Fruit fly (Drosophila melanogaster) whole organism, embryonic: Measurements from ENCODE around the gene Send2.

ENCODE experiments used
- BEAF-32 ChIP-seq: fragments of 200-800 bp; sonication (Bioruptor generic); optimal IDR thresholded peaks from 3 replicates; lab custom pipeline; 2017; ENCODE audit warnings: missing biosample characterization, missing genetic modification characterization, mild to moderate bottlenecking, moderate library complexity, missing genetic modification reagents
- CG11398 ChIP-seq: fragments of 200-800 bp; sonication (Bioruptor generic); optimal IDR thresholded peaks from 2 replicates; lab custom pipeline; 2016; ENCODE audit warnings: missing biosample characterization, missing genetic modification characterization
- CG11456 ChIP-seq: fragments of 200-800 bp; sonication (Bioruptor generic); IDR thresholded peaks from 3 replicates; pipeline ENCODE4 v1.3.6; 2022; ENCODE audit warnings: missing biosample characterization, missing genetic modification characterization
- CG12769 ChIP-seq: fragments of 200-800 bp; sonication (Bioruptor generic); optimal IDR thresholded peaks from 2 replicates; lab custom pipeline; 2019; ENCODE audit warnings: missing biosample characterization, mild to moderate bottlenecking, missing genetic modification characterization, moderate library complexity
- CG13624 ChIP-seq: fragments of 200-800 bp; sonication (Bioruptor generic); optimal IDR thresholded peaks from 2 replicates; lab custom pipeline; 2016; ENCODE audit warnings: missing biosample characterization, missing genetic modification characterization
- CG13775 ChIP-seq: fragments of 200-800 bp; sonication (Bioruptor generic); optimal IDR thresholded peaks from 3 replicates; lab custom pipeline; 2017; ENCODE audit warnings: missing biosample characterization, mild to moderate bottlenecking, missing genetic modification characterization
- CG13894 ChIP-seq: fragments of 200-800 bp; sonication (Bioruptor generic); optimal IDR thresholded peaks from 3 replicates; lab custom pipeline; 2018; ENCODE audit warnings: missing biosample characterization, mild to moderate bottlenecking, missing genetic modification characterization, moderate library complexity
- CG14014 ChIP-seq: fragments of 200-800 bp; sonication (Bioruptor generic); IDR thresholded peaks from 2 replicates; pipeline ENCODE4 v1.3.6; 2022; ENCODE audit warnings: missing biosample characterization, missing genetic modification characterization
- CG14441 ChIP-seq: fragments of 200-800 bp; sonication (Bioruptor generic); IDR thresholded peaks from 2 replicates; pipeline ENCODE4 v1.3.6; 2022; ENCODE audit warnings: missing biosample characterization, missing genetic modification characterization
- CG17361 ChIP-seq: fragments of 200-800 bp; sonication (Bioruptor generic); IDR thresholded peaks from 3 replicates; pipeline ENCODE4 v1.3.6; 2022; ENCODE audit warnings: missing biosample characterization, missing genetic modification characterization
- CG17385 ChIP-seq: fragments of 200-800 bp; sonication (Bioruptor generic); optimal IDR thresholded peaks from 3 replicates; lab custom pipeline; 2018; ENCODE audit warnings: missing biosample characterization, mild to moderate bottlenecking, missing genetic modification characterization
- CG18262 ChIP-seq: fragments of 200-800 bp; optimal IDR thresholded peaks from 3 replicates; lab custom pipeline; 2019; ENCODE audit warnings: missing biosample characterization, mild to moderate bottlenecking, missing genetic modification characterization, moderate library complexity
- CG18599 ChIP-seq: fragments of 200-800 bp; sonication (Bioruptor generic); optimal IDR thresholded peaks from 3 replicates; lab custom pipeline; 2017; ENCODE audit warnings: missing biosample characterization, missing genetic modification characterization, mild to moderate bottlenecking, moderate library complexity, missing genetic modification reagents
- CG3065 ChIP-seq: fragments of 200-800 bp; sonication (Bioruptor generic); optimal IDR thresholded peaks from 2 replicates; lab custom pipeline; 2016; ENCODE audit warnings: missing biosample characterization, missing genetic modification characterization
- CG3163 ChIP-seq: fragments of 200-800 bp; sonication (Bioruptor generic); optimal IDR thresholded peaks from 3 replicates; lab custom pipeline; 2016; ENCODE audit warnings: missing biosample characterization, missing genetic modification characterization
- CG34224 ChIP-seq: fragments of 200-800 bp; sonication (Bioruptor generic); IDR thresholded peaks from 3 replicates; pipeline ENCODE4 v1.3.6; 2022; ENCODE audit warnings: missing biosample characterization, missing genetic modification characterization; ENCODE audit not compliant: partially characterized antibody
- CG34376 ChIP-seq: fragments of 200-800 bp; sonication (Bioruptor generic); optimal IDR thresholded peaks from 2 replicates; lab custom pipeline; 2018; ENCODE audit warnings: missing biosample characterization, mild to moderate bottlenecking, missing genetic modification characterization
- CG3726 ChIP-seq: fragments of 200-800 bp; sonication (Bioruptor generic); IDR thresholded peaks from 3 replicates; pipeline ENCODE4, ENCODE4 v1.3.6; 2022; ENCODE audit warnings: missing biosample characterization, missing genetic modification characterization
- CG4730 ChIP-seq: fragments of 200-800 bp; sonication (Bioruptor generic); IDR thresholded peaks from 2 replicates; pipeline ENCODE4 v1.3.6; 2022; ENCODE audit warnings: missing biosample characterization, missing genetic modification characterization
- CrebB ChIP-seq: fragments of 200-800 bp; sonication (Bioruptor generic); optimal IDR thresholded peaks from 3 replicates; lab custom pipeline; 2018; ENCODE audit warnings: missing biosample characterization, mild to moderate bottlenecking, missing genetic modification characterization
- Eip74EF ChIP-seq, 2 experiments: fragments of 200-800 bp in 1 of 2; fragments of >200 bp in 1 of 2; sonication (Bioruptor generic) in 1 of 2; optimal IDR thresholded peaks; 2 replicates each; lab custom pipeline; 2017 to 2019; ENCODE audit warnings: missing biosample characterization in 2 of 2, missing genetic modification characterization in 2 of 2, mild to moderate bottlenecking in 1 of 2, moderate library complexity in 1 of 2
- Fer1 ChIP-seq: fragments of 200-800 bp; sonication (Bioruptor generic); optimal IDR thresholded peaks from 2 replicates; lab custom pipeline; 2017; ENCODE audit warnings: missing biosample characterization, mild to moderate bottlenecking, missing genetic modification characterization
- HLH4C ChIP-seq: fragments of 200-800 bp; sonication (Bioruptor generic); IDR thresholded peaks from 3 replicates; pipeline ENCODE4 v1.3.6; 2022; ENCODE audit warnings: missing biosample characterization, missing genetic modification characterization; ENCODE audit not compliant: partially characterized antibody
- Hey ChIP-seq: fragments of 200-800 bp; sonication (Bioruptor generic); optimal IDR thresholded peaks from 3 replicates; lab custom pipeline; 2018; ENCODE audit warnings: missing biosample characterization, mild to moderate bottlenecking, missing genetic modification characterization
- Hmx ChIP-seq: fragments of 200-800 bp; sonication (Bioruptor generic); optimal IDR thresholded peaks from 2 replicates; lab custom pipeline; 2016; ENCODE audit warnings: missing biosample characterization, missing genetic modification characterization
- Jarid2 ChIP-seq: fragments of 200-800 bp; sonication (Bioruptor generic); optimal IDR thresholded peaks from 3 replicates; lab custom pipeline; 2017; ENCODE audit warnings: mild to moderate bottlenecking, missing biosample characterization, missing genetic modification reagents, missing genetic modification characterization
- Lpt ChIP-seq: fragments of >200 bp; optimal IDR thresholded peaks from 2 replicates; lab custom pipeline; 2018; ENCODE audit warnings: missing biosample characterization, missing genetic modification characterization
- NK7.1 ChIP-seq: fragments of 200-800 bp; sonication (Bioruptor generic); optimal IDR thresholded peaks from 3 replicates; lab custom pipeline; 2016; ENCODE audit warnings: missing biosample characterization, missing genetic modification characterization
- Nf-YC ChIP-seq: fragments of 200-800 bp; optimal IDR thresholded peaks from 3 replicates; lab custom pipeline; 2019; ENCODE audit warnings: missing biosample characterization, mild to moderate bottlenecking, missing genetic modification characterization, moderate library complexity
- Rfx ChIP-seq: fragments of 200-800 bp; sonication (Bioruptor generic); IDR thresholded peaks from 2 replicates; pipeline ENCODE4 v1.3.6; 2022; ENCODE audit warnings: missing biosample characterization, missing genetic modification characterization
- Sin3A ChIP-seq: fragments of >200 bp; optimal IDR thresholded peaks from 2 replicates; lab custom pipeline; 2018
- Trl ChIP-seq, 3 experiments: fragments of >200 bp in 2 of 3; fragments of 200-800 bp in 1 of 3; sonication (Bioruptor generic) in 1 of 3; optimal IDR thresholded peaks; 2 replicates in 1 of 3; 3 replicates in 2 of 3; lab custom pipeline; 2016 to 2017; ENCODE audit warnings: missing biosample characterization in 1 of 3, missing genetic modification characterization in 1 of 3
- al ChIP-seq: fragments of 200-800 bp; sonication (Bioruptor generic); IDR thresholded peaks from 2 replicates; pipeline ENCODE4 v1.3.6; 2022; ENCODE audit warnings: missing biosample characterization, missing genetic modification characterization
- ci ChIP-seq: fragments of 200-800 bp; sonication (Bioruptor generic); IDR thresholded peaks from 3 replicates; pipeline ENCODE4 v1.3.6; 2022; ENCODE audit warnings: missing biosample characterization, missing genetic modification characterization
- crp ChIP-seq, 2 experiments: fragments of 200-800 bp; sonication (Bioruptor generic); optimal IDR thresholded peaks; 2 replicates in 1 of 2; 3 replicates in 1 of 2; lab custom pipeline; 2017; ENCODE audit warnings: missing biosample characterization in 2 of 2, missing genetic modification characterization in 2 of 2, mild to moderate bottlenecking in 1 of 2, moderate library complexity in 1 of 2
- dati ChIP-seq: fragments of 200-800 bp; sonication (Bioruptor generic); IDR thresholded peaks from 2 replicates; pipeline ENCODE4 v1.3.6; 2022; ENCODE audit warnings: missing biosample characterization, missing genetic modification characterization
- exex ChIP-seq: fragments of 200-800 bp; sonication (Bioruptor generic); optimal IDR thresholded peaks from 4 replicates; lab custom pipeline; 2018; ENCODE audit warnings: missing biosample characterization, mild to moderate bottlenecking, missing genetic modification characterization, moderate library complexity
- eyg ChIP-seq: fragments of 200-800 bp; sonication (Bioruptor generic); optimal IDR thresholded peaks from 3 replicates; lab custom pipeline; 2016; ENCODE audit warnings: missing biosample characterization, missing genetic modification characterization
- grau ChIP-seq: fragments of 200-800 bp; optimal IDR thresholded peaks from 3 replicates; lab custom pipeline; 2019; ENCODE audit warnings: missing biosample characterization, mild to moderate bottlenecking, missing genetic modification characterization, moderate library complexity
- ham ChIP-seq: fragments of 200-800 bp; sonication (Bioruptor generic); IDR thresholded peaks from 2 replicates; pipeline ENCODE4 v1.3.6; 2022; ENCODE audit warnings: missing biosample characterization, missing genetic modification characterization
- ken ChIP-seq: fragments of 200-800 bp; sonication (Bioruptor generic); IDR thresholded peaks from 3 replicates; pipeline ENCODE4 v1.3.6; 2022; ENCODE audit warnings: missing biosample characterization, missing genetic modification characterization
- lilli ChIP-seq: fragments of 200-800 bp; sonication (Bioruptor generic); optimal IDR thresholded peaks from 3 replicates; lab custom pipeline; 2016; ENCODE audit warnings: missing biosample characterization, missing genetic modification characterization
- mam ChIP-seq: fragments of 200-800 bp; sonication (Bioruptor generic); optimal IDR thresholded peaks from 3 replicates; lab custom pipeline; 2016; ENCODE audit warnings: missing biosample characterization, missing genetic modification characterization
- nmo ChIP-seq: fragments of 200-800 bp; sonication (Bioruptor generic); optimal IDR thresholded peaks from 2 replicates; lab custom pipeline; 2018; ENCODE audit warnings: missing biosample characterization, mild to moderate bottlenecking, missing genetic modification characterization, moderate library complexity
- pfk ChIP-seq: fragments of 200-800 bp; sonication (Bioruptor generic); optimal IDR thresholded peaks from 2 replicates; lab custom pipeline; 2018; ENCODE audit warnings: missing biosample characterization, mild to moderate bottlenecking, missing genetic modification characterization, moderate library complexity
- sisA ChIP-seq: fragments of 200-800 bp; sonication (Bioruptor generic); IDR thresholded peaks from 2 replicates; pipeline ENCODE4 v1.3.6; 2022; ENCODE audit warnings: missing biosample characterization, missing genetic modification characterization
- slp2 ChIP-seq: fragments of 200-800 bp; sonication (Bioruptor generic); optimal IDR thresholded peaks from 2 replicates; lab custom pipeline; 2016; ENCODE audit warnings: missing biosample characterization, missing genetic modification characterization
- tgo ChIP-seq: fragments of 200-800 bp; sonication (Bioruptor generic); IDR thresholded peaks from 3 replicates; pipeline ENCODE4 v1.3.6; 2022; ENCODE audit warnings: missing biosample characterization, missing genetic modification characterization
- unc-4 ChIP-seq: fragments of 200-800 bp; sonication (Bioruptor generic); IDR thresholded peaks from 2 replicates; pipeline ENCODE4 v1.3.6; 2022; ENCODE audit warnings: missing biosample characterization, missing genetic modification characterization; ENCODE audit not compliant: partially characterized antibody
- wor ChIP-seq: fragments of 200-800 bp; sonication (Bioruptor generic); IDR thresholded peaks from 2 replicates; pipeline ENCODE4 v1.3.6; 2022; ENCODE audit warnings: missing biosample characterization, missing genetic modification characterization

The Send2 gene

DNA sequence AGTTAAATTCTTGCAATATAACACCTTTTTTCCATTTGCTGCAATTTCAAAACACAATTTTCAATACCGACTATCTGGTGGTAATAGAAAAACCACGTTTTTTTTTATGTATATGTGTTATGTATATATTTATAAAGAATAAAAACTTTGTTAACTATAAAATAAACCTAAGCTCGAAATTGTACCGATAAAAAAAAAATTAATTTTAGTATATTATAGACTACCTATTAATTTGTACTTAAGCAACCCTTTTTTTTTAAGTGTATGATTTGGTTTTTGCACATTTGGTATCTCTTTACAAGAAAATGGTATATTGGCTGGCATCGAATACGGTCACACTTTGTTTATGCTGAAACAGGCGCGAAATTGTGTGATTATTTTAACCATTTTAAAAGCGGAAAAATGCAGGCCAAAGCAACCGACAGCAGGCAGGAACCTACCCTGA, 15.3 kb upstream of the Send2 start, which contains the start of gene spel1 (continued):
- TF ChIP-seq crp (GFP tag; optimal IDR thresholded peaks at IDR 0.05; lab: Kevin White, UChicago) (peak in 1 of 2 experiments; percentile 18), ci (GFP tag; lab: Robert Waterston, UW) (peak; percentile 75; the same call in 2 of the 3 replicates), CG14441 (GFP tag; lab: Robert Waterston, UW) (peak; percentile 73), NK7.1 (GFP tag; lab: Kevin White, UChicago) (no peak), CG3726 (GFP tag; lab: Robert Waterston, UW) (peak; percentile 80; the same call in 2 of the 3 replicates), mam (GFP tag; lab: Kevin White, UChicago) (peak; percentile 24), Trl (optimal IDR thresholded peaks at IDR 0.05; lab: Kevin White, UChicago) (no peak), Trl (GFP tag; optimal IDR thresholded peaks at IDR 0.05; lab: Kevin White, UChicago) (peak; percentile 10), nmo (GFP tag; lab: Kevin White, UChicago) (peak; percentile 88), Eip74EF (GFP tag; optimal IDR thresholded peaks at IDR 0.05; lab: Kevin White, UChicago) (peak in 1 of 2 experiments; percentile 77), CG17361 (GFP tag; lab: Robert Waterston, UW) (peak; percentile 90), pfk (GFP tag; lab: Kevin White, UChicago) (no peak), sisA (peak; percentile 72), dati (no peak), Hey (no peak), unc-4 (GFP tag; lab: Robert Waterston, UW) (no peak), grau (tag; lab: Kevin White, UChicago) (peak; percentile 83), CG3065 (GFP tag; lab: Kevin White, UChicago) (peak; percentile 11), CG13894 (peak; percentile 67), BEAF-32 (no peak), CG34376 (GFP tag; lab: Kevin White, UChicago) (peak; percentile 17), Jarid2 (GFP tag; lab: Kevin White, UChicago) (no peak), CG13624 (GFP tag; lab: Kevin White, UChicago) (peak; percentile 5), CG14014 (GFP tag; lab: Robert Waterston, UW) (peak; percentile 76; the same call in 1 of the 2 replicates), tgo (peak; percentile 84), CG11398 (no peak), CG11456 (peak; percentile 74; the same call in 2 of the 3 replicates), CG18599 (GFP tag; lab: Kevin White, UChicago) (peak; percentile 77), CG18262 (tag; lab: Kevin White, UChicago) (peak; percentile 88), Hmx (GFP tag; lab: Kevin White, UChicago) (no peak), CG17385 (GFP tag; lab: Kevin White, UChicago) (peak; percentile 68), ken (GFP tag; lab: Robert Waterston, UW) (peak; percentile 68; the same call in 2 of the 3 replicates), CrebB (tag; lab: Kevin White, UChicago) (peak; percentile 62), ham (GFP tag; lab: Robert Waterston, UW) (no peak), lilli (GFP tag; lab: Kevin White, UChicago) (peak; percentile 68), wor (GFP tag; lab: Robert Waterston, UW) (peak; percentile 49), slp2 (GFP tag; lab: Kevin White, UChicago) (no peak), Nf-YC (tag; lab: Kevin White, UChicago) (peak; percentile 74), exex (tag; lab: Kevin White, UChicago) (peak; percentile 37), CG3163 (no peak), HLH4C (GFP tag; lab: Robert Waterston, UW) (no peak), CG4730 (GFP tag; lab: Robert Waterston, UW) (peak; percentile 62), Lpt (GFP tag; lab: Kevin White, UChicago) (no peak), CG34224 (GFP tag; lab: Robert Waterston, UW) (no peak), CG13775 (GFP tag; lab: Kevin White, UChicago) (peak; percentile 60), Rfx (peak; percentile 85), al (GFP tag; lab: Robert Waterston, UW) (peak; percentile 65), Fer1 (GFP tag; lab: Kevin White, UChicago) (peak; percentile 79), CG12769 (tag; lab: Kevin White, UChicago) (no peak), Sin3A (lab: Kevin White, UChicago) (no peak), eyg (GFP tag; lab: Kevin White, UChicago) (no peak)
